Worm (Caenorhabditis elegans) whole organism, young adult: ENCODE data around the gene Y53C12B.1.

ENCODE experiments used
- B0019.2 ChIP-seq: fragments of 200-800 bp; sonication (Bioruptor generic); conservative IDR thresholded peaks from 2 replicates; pipeline ENCODE4 v1.3.6; 2022; ENCODE audit warnings: missing genetic modification reagents, missing genetic modification characterization, missing compliant biosample characterization
- B0261.1 ChIP-seq: sonication (generic microtip); optimal IDR thresholded peaks from 2 replicates; lab custom pipeline; 2016; ENCODE audit warnings: mild to moderate bottlenecking, missing genetic modification characterization, moderate library complexity, missing compliant biosample characterization
- Y53G8AR.9 ChIP-seq: fragments of 200-800 bp; sonication (Bioruptor generic); conservative IDR thresholded peaks from 2 replicates; pipeline ENCODE4 v1.3.6; 2022; ENCODE audit warnings: missing genetic modification reagents, missing genetic modification characterization, missing compliant biosample characterization
- atf-7 ChIP-seq: sonication (generic microtip); optimal IDR thresholded peaks from 2 replicates; lab custom pipeline; 2017; ENCODE audit warnings: mild to moderate bottlenecking, missing genetic modification characterization, missing compliant biosample characterization
- attf-3 ChIP-seq: fragments of 200-800 bp; sonication (Bioruptor generic); conservative IDR thresholded peaks from 2 replicates; pipeline ENCODE4 v1.3.6; 2022; ENCODE audit warnings: missing genetic modification reagents, missing genetic modification characterization, missing compliant biosample characterization
- cebp-2 ChIP-seq: fragments of 200-800 bp; sonication (Bioruptor generic); IDR thresholded peaks from 2 replicates; pipeline ENCODE4 v1.3.6; 2022; ENCODE audit warnings: missing genetic modification characterization, missing compliant biosample characterization
- chd-7 ChIP-seq: sonication (generic microtip); optimal IDR thresholded peaks from 2 replicates; lab custom pipeline; 2016; ENCODE audit warnings: mild to moderate bottlenecking, missing genetic modification characterization, moderate library complexity, missing compliant biosample characterization
- hlh-26 ChIP-seq: fragments of 200-800 bp; sonication (Bioruptor generic); conservative IDR thresholded peaks from 2 replicates; pipeline ENCODE4 v1.3.6; 2022; ENCODE audit warnings: missing genetic modification reagents, missing genetic modification characterization, missing compliant biosample characterization
- mel-28 ChIP-seq: sonication (generic microtip); optimal IDR thresholded peaks from 2 replicates; lab custom pipeline; 2016; ENCODE audit warnings: borderline replicate concordance, mild to moderate bottlenecking, missing genetic modification characterization, missing compliant biosample characterization
- mes-4 ChIP-seq: sonication (generic microtip); optimal IDR thresholded peaks from 2 replicates; lab custom pipeline; 2016; ENCODE audit warnings: missing genotype, missing genetic modification characterization, missing compliant biosample characterization
- nhr-179 ChIP-seq: sonication (generic microtip); optimal IDR thresholded peaks from 2 replicates; lab custom pipeline; 2016; ENCODE audit warnings: mild to moderate bottlenecking, missing genetic modification characterization, missing compliant biosample characterization
- snpc-4 ChIP-seq, 5 experiments: fragments of 150-350 bp in 1 of 5; sonication (generic microtip) in 4 of 5; optimal IDR thresholded peaks; 2 replicates each; lab custom pipeline; 2014 to 2018; ENCODE audit warnings: missing genetic modification characterization in 5 of 5, missing biosample characterization in 3 of 5, antibody characterized with exemption in 2 of 5, mild to moderate bottlenecking in 2 of 5, missing compliant biosample characterization in 2 of 5, missing genotype in 2 of 5, moderate library complexity in 2 of 5, missing genetic modification reagents in 1 of 5

DNA sequence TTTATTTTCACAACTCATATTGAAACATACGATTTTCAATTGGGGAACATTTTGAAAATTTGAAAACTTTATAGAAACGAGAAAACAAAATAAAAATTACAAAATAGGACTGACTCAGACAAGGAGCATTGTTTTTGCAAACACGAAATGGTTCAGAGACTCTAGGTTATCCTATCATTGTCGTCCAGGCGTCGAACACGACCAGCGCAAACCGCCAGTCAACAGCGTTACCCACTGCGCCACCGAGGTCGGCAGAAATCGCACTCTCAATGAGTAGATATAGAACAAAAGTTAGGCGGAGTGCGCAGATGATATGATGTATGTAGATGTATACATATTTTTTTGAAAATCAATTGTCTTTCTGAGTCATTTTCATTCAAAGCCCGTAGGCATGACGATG is 28.8 kb upstream of the Y53C12B.1 start:
- TF ChIP-seq cebp-2 (peak; percentile 74; the same call in 1 of the 2 replicates), atf-7 (tag; lab: Kevin White, UChicago) (peak; percentile 50), B0019.2 (GFP tag; lab: Robert Waterston, UW) (no peak), Y53G8AR.9 (GFP tag; lab: Robert Waterston, UW) (0 out of 2 replicates have a peak, but pooled peaks have one; percentile 36), mel-28 (no peak), snpc-4 (GFP tag; optimal IDR thresholded peaks at IDR 0.05; lab: Kevin White, UChicago) (peak; percentile 74), snpc-4 (tag; optimal IDR thresholded peaks at IDR 0.05; lab: Kevin White, UChicago) (peak in 3 of 4 experiments; percentile 10 to 78 (median 74)), hlh-26 (GFP tag; lab: Robert Waterston, UW) (no peak), nhr-179 (tag; lab: Kevin White, UChicago) (no peak), chd-7 (tag; lab: Kevin White, UChicago) (peak; percentile 67), mes-4 (peak; percentile 39), attf-3 (GFP tag; lab: Robert Waterston, UW) (peak; percentile 66), B0261.1 (tag; lab: Kevin White, UChicago) (peak; percentile 87)
